Worm (Caenorhabditis elegans) whole organism, L4 larva: Measurements from ENCODE around the gene nlp-47.
A peak's percentile ranks its signal among the peaks of the same experiment; 100 is the strongest.
"Not testable (repeated sequence)": the region's sequence is repeated elsewhere in the genome, so short reads cannot be mapped to it uniquely, and the experiment has no call there.

Source experiments
- F44E2.7 ChIP-seq: fragments of 200-800 bp; sonication (Bioruptor generic); IDR thresholded peaks from 2 replicates; pipeline ENCODE4 v2.1.2; 2022; ENCODE audit warnings: missing genetic modification characterization, missing compliant biosample characterization
- ZK337.2 ChIP-seq: fragments of 200-800 bp; sonication (Bioruptor generic); IDR thresholded peaks from 2 replicates; pipeline ENCODE4 v1.3.6; 2022; ENCODE audit warnings: missing genetic modification reagents, missing genetic modification characterization, missing compliant biosample characterization
- ZK546.5 ChIP-seq, 2 experiments: sonication (generic microtip); optimal IDR thresholded peaks; 2 replicates each; lab custom pipeline; 2017; ENCODE audit warnings: missing biosample characterization in 2 of 2, missing genetic modification characterization in 2 of 2
- aha-1 ChIP-seq: fragments of 150-350 bp; peaks from one replicate; lab custom pipeline; 2014; ENCODE audit warnings: missing biosample characterization, missing genetic modification characterization
- aly-2 ChIP-seq: sonication (generic microtip); optimal IDR thresholded peaks from 2 replicates; lab custom pipeline; 2018; ENCODE audit warnings: missing biosample characterization, missing genetic modification characterization
- ama-1 ChIP-seq: fragments of 150-350 bp; optimal IDR thresholded peaks from 2 replicates; lab custom pipeline; 2014; ENCODE audit warnings: inconsistent platforms, mixed read lengths
- arid-1 ChIP-seq: fragments of 200-800 bp; sonication (Bioruptor generic); conservative IDR thresholded peaks from 2 replicates; pipeline ENCODE4 v1.3.6; 2022; ENCODE audit warnings: missing genetic modification reagents, missing genetic modification characterization, missing compliant biosample characterization
- ceh-28 ChIP-seq: fragments of 150-350 bp; optimal IDR thresholded peaks from 2 replicates; lab custom pipeline; 2014; ENCODE audit warnings: missing biosample characterization, missing genetic modification reagents, missing genetic modification characterization
- ces-1 ChIP-seq: fragments of 150-350 bp; sonication (generic microtip); optimal IDR thresholded peaks from 4 replicates; lab custom pipeline; 2014; ENCODE audit warnings: missing biosample characterization, missing genetic modification reagents, missing genetic modification characterization
- ctbp-1 ChIP-seq: fragments of 200-800 bp; sonication (Bioruptor generic); IDR thresholded peaks from 2 replicates; pipeline ENCODE4 v1.3.6; 2022; ENCODE audit warnings: missing genetic modification reagents, missing genetic modification characterization, missing compliant biosample characterization
- daf-12 ChIP-seq: fragments of 150-350 bp; optimal IDR thresholded peaks from 2 replicates; lab custom pipeline; 2014; ENCODE audit warnings: missing biosample characterization, missing genetic modification reagents, missing genetic modification characterization
- daf-16 ChIP-seq, 3 experiments: sonication (generic microtip); optimal IDR thresholded peaks; 2 replicates each; lab custom pipeline; 2016 to 2017; ENCODE audit warnings: missing genetic modification characterization in 3 of 3, missing genetic modification reagents in 3 of 3, mild to moderate bottlenecking in 2 of 3, missing compliant biosample characterization in 2 of 3, missing biosample characterization in 1 of 3, moderate library complexity in 1 of 3
- daf-19 ChIP-seq: fragments of 200-800 bp; sonication (Bioruptor generic); conservative IDR thresholded peaks from 2 replicates; pipeline ENCODE4 v1.3.6; 2022; ENCODE audit warnings: missing genetic modification characterization, missing compliant biosample characterization
- daf-8 ChIP-seq: fragments of 200-800 bp; sonication (Bioruptor generic); IDR thresholded peaks from 2 replicates; pipeline ENCODE4 v1.3.6; 2022; ENCODE audit warnings: missing genetic modification characterization, missing compliant biosample characterization
- dmd-6 ChIP-seq: fragments of 200-800 bp; sonication (Bioruptor generic); IDR thresholded peaks from 2 replicates; pipeline ENCODE4 v1.3.6; 2022; ENCODE audit warnings: missing genetic modification reagents, missing genetic modification characterization, missing compliant biosample characterization
- dmd-8 ChIP-seq: fragments of 200-800 bp; sonication (Bioruptor generic); IDR thresholded peaks from 2 replicates; pipeline ENCODE4 v1.3.6; 2022; ENCODE audit warnings: missing genetic modification characterization, missing compliant biosample characterization
- dmd-9 ChIP-seq: fragments of 200-800 bp; sonication (Bioruptor generic); IDR thresholded peaks from 2 replicates; pipeline ENCODE4 v1.3.6; 2022; ENCODE audit warnings: missing genetic modification reagents, missing genetic modification characterization, missing compliant biosample characterization
- dpl-1 ChIP-seq: fragments of 150-350 bp; optimal IDR thresholded peaks from 2 replicates; lab custom pipeline; 2014; ENCODE audit warnings: missing biosample characterization, missing genetic modification reagents, missing genetic modification characterization
- dve-1 ChIP-seq: sonication (generic microtip); optimal IDR thresholded peaks from 2 replicates; lab custom pipeline; 2017; ENCODE audit warnings: antibody characterized with exemption, mild to moderate bottlenecking, missing genetic modification characterization, missing compliant biosample characterization; ENCODE audit not compliant: insufficient read depth
- egl-43 ChIP-seq: fragments of 200-800 bp; sonication (Bioruptor generic); IDR thresholded peaks from 2 replicates; pipeline ENCODE4 v1.3.6; 2022; ENCODE audit warnings: missing genetic modification reagents, missing genetic modification characterization, missing compliant biosample characterization
- hlh-11 ChIP-seq: fragments of 200-800 bp; sonication (Bioruptor generic); optimal IDR thresholded peaks from 2 replicates; lab custom pipeline; 2018; ENCODE audit warnings: mild to moderate bottlenecking, missing genetic modification characterization, missing compliant biosample characterization
- hmg-1.1 ChIP-seq: fragments of 200-800 bp; sonication (Bioruptor generic); IDR thresholded peaks from 2 replicates; pipeline ENCODE4 v1.3.6; 2022; ENCODE audit warnings: missing genetic modification reagents, missing genetic modification characterization, missing compliant biosample characterization
- lin-13 ChIP-seq: fragments of 150-350 bp; optimal IDR thresholded peaks from 2 replicates; lab custom pipeline; 2014; ENCODE audit warnings: missing biosample characterization, missing genetic modification reagents, missing genetic modification characterization
- lin-38 ChIP-seq: fragments of 200-800 bp; sonication (Bioruptor generic); IDR thresholded peaks from 2 replicates; pipeline ENCODE4 v1.3.6; 2022; ENCODE audit warnings: missing genetic modification reagents, missing genetic modification characterization, missing compliant biosample characterization
- madf-5 ChIP-seq, 2 experiments: fragments of 200-800 bp; sonication (Bioruptor generic); IDR thresholded peaks; 2 replicates each; pipeline ENCODE4 v1.3.6; 2022; ENCODE audit warnings: missing compliant biosample characterization in 2 of 2, missing genetic modification characterization in 2 of 2
- madf-9 ChIP-seq: fragments of 200-800 bp; sonication (Bioruptor generic); conservative IDR thresholded peaks from 2 replicates; pipeline ENCODE4 v1.3.6; 2022; ENCODE audit warnings: missing genetic modification reagents, missing genetic modification characterization, missing compliant biosample characterization
- mdt-29 ChIP-seq: fragments of 200-800 bp; sonication (Bioruptor generic); IDR thresholded peaks from 2 replicates; pipeline ENCODE4 v1.3.6; 2022; ENCODE audit warnings: missing genetic modification reagents, missing genetic modification characterization, missing compliant biosample characterization
- nhr-10 ChIP-seq: fragments of 150-350 bp; optimal IDR thresholded peaks from 2 replicates; lab custom pipeline; 2014; ENCODE audit warnings: missing biosample characterization, missing genetic modification characterization
- nhr-102 ChIP-seq: sonication (generic microtip); optimal IDR thresholded peaks from 2 replicates; lab custom pipeline; 2016; ENCODE audit warnings: mild to moderate bottlenecking, missing genetic modification characterization, moderate library complexity, missing compliant biosample characterization
- nhr-237 ChIP-seq: sonication (generic microtip); optimal IDR thresholded peaks from 2 replicates; lab custom pipeline; 2017; ENCODE audit warnings: missing biosample characterization, missing genetic modification characterization
- nhr-28 ChIP-seq: fragments of 150-350 bp; optimal IDR thresholded peaks from 2 replicates; lab custom pipeline; 2014; ENCODE audit warnings: missing biosample characterization, missing genetic modification characterization
- nhr-42 ChIP-seq: fragments of 200-800 bp; sonication (Bioruptor generic); IDR thresholded peaks from 2 replicates; pipeline ENCODE4 v1.3.6; 2022; ENCODE audit warnings: missing genetic modification characterization, missing compliant biosample characterization
- nhr-77 ChIP-seq: fragments of 150-350 bp; optimal IDR thresholded peaks from 2 replicates; lab custom pipeline; 2014; ENCODE audit warnings: missing biosample characterization, missing genetic modification characterization
- pha-4 ChIP-seq, 2 experiments: fragments of 150-350 bp in 1 of 2; fragments of 200-800 bp in 1 of 2; sonication (Bioruptor generic) in 1 of 2; IDR thresholded peaks in 1 of 2; optimal IDR thresholded peaks in 1 of 2; 2 replicates each; pipeline versions ENCODE4 v1.3.6 to Lab custom; 2014 to 2022; ENCODE audit warnings: missing genetic modification characterization in 2 of 2, missing genetic modification reagents in 2 of 2, missing biosample characterization in 1 of 2, missing compliant biosample characterization in 1 of 2
- set-16 ChIP-seq: fragments of 200-800 bp; sonication (Bioruptor generic); IDR thresholded peaks from 2 replicates; pipeline ENCODE4 v1.3.6; 2022; ENCODE audit warnings: missing genetic modification reagents, missing genetic modification characterization, missing compliant biosample characterization
- skn-1 ChIP-seq: fragments of 150-350 bp; optimal IDR thresholded peaks from 2 replicates; lab custom pipeline; 2014; ENCODE audit warnings: missing biosample characterization, missing genetic modification characterization
- snpc-1.2 ChIP-seq: fragments of 200-800 bp; sonication (Bioruptor generic); IDR thresholded peaks from 2 replicates; pipeline ENCODE4 v1.3.6; 2022; ENCODE audit warnings: missing genetic modification reagents, missing genetic modification characterization, missing compliant biosample characterization
- unc-130 ChIP-seq: sonication (generic microtip); optimal IDR thresholded peaks from 2 replicates; lab custom pipeline; 2016; ENCODE audit warnings: missing genetic modification reagents, missing genetic modification characterization, missing compliant biosample characterization
- unc-62 ChIP-seq, 3 experiments: fragments of 150-350 bp in 1 of 3; sonication (generic microtip); optimal IDR thresholded peaks in 2 of 3; peaks in 1 of 3; 1 replicate in 1 of 3; 2 replicates in 2 of 3; lab custom pipeline; 2014 to 2017; ENCODE audit warnings: missing biosample characterization in 3 of 3, missing genetic modification characterization in 3 of 3, missing genetic modification reagents in 3 of 3, missing genotype in 1 of 3
- vab-7 ChIP-seq: fragments of 200-800 bp; sonication (Bioruptor generic); IDR thresholded peaks from 2 replicates; pipeline ENCODE4 v1.3.6; 2022; ENCODE audit warnings: missing genetic modification reagents, missing genetic modification characterization, missing compliant biosample characterization
- zag-1 ChIP-seq: fragments of 150-350 bp; optimal IDR thresholded peaks from 2 replicates; lab custom pipeline; 2014; ENCODE audit warnings: missing biosample characterization, missing genetic modification characterization
- ztf-7 ChIP-seq: fragments of 150-350 bp; optimal IDR thresholded peaks from 2 replicates; lab custom pipeline; 2014; ENCODE audit warnings: missing biosample characterization, missing genetic modification characterization

nlp-47 gene

ce11 chrIV:5309137-5309536 lies 18.5 kb downstream of the nlp-47 start:
- 0 out of 2 replicates have a peak, but pooled peaks have one; percentile 79 for TF ChIP-seq snpc-1.2 (GFP tag; lab: Robert Waterston, UW)

ce11 chrIV:5309742-5310141 lies 19.1 kb downstream of the nlp-47 start, which contains the start of gene ZK354.3:
Gene ZK354.3, plus strand, starts transcription at chrIV:5310042.
- TF ChIP-seq ama-1 (lab: Kevin White, UChicago) (no peak), ZK546.5 (tag; optimal IDR thresholded peaks at IDR 0.05; lab: Kevin White, UChicago) (no peak), daf-12 (tag; lab: Kevin White, UChicago) (no peak), hlh-11 (tag; lab: Kevin White, UChicago) (no peak), vab-7 (no peak), ceh-28 (tag; lab: Kevin White, UChicago) (no peak), aly-2 (tag; lab: Kevin White, UChicago) (no peak), skn-1 (tag; lab: Kevin White, UChicago) (no peak), pha-4 (GFP tag; IDR thresholded peaks at IDR 0.05; lab: Robert Waterston, UW) (no peak), pha-4 (tag; optimal IDR thresholded peaks at IDR 0.05; lab: Kevin White, UChicago) (no peak), nhr-28 (tag; lab: Kevin White, UChicago) (no peak), madf-9 (GFP tag; lab: Robert Waterston, UW) (no peak), ztf-7 (tag; lab: Kevin White, UChicago) (no peak)

ce11 chrIV:5313011-5313410 lies 22.4 kb downstream of the nlp-47 start, which contains the start of the genes msp-59 and ZK354.2:
Gene msp-59, minus strand, starts transcription at chrIV:5313111.
Gene ZK354.2, plus strand, starts transcription at chrIV:5313405.
- not testable (repeated sequence) for TF ChIP-seq lin-13 (GFP tag; lab: Kevin White, UChicago); egl-43 (GFP tag; lab: Robert Waterston, UW); ceh-28 (tag; lab: Kevin White, UChicago)

- not testable (repeated sequence) for TF ChIP-seq dmd-8 (GFP tag; lab: Robert Waterston, UW); skn-1 (tag; lab: Kevin White, UChicago); mdt-29 (GFP tag; lab: Robert Waterston, UW)
These were observed 25.6 kb downstream of the nlp-47 start, which contains the start of gene msp-65 for ce11 chrIV:5316223-5316622. Gene msp-65, plus strand, starts transcription at chrIV:5316523.

- no peak for TF ChIP-seq nhr-77 (tag; lab: Kevin White, UChicago)
- TF ChIP-seq lin-38 (GFP tag; lab: Robert Waterston, UW): peak; percentile 54
- no peak for TF ChIP-seq madf-5 (GFP tag; IDR thresholded peaks at IDR 0.05; lab: Robert Waterston, UW)
- no peak for TF ChIP-seq dmd-6 (GFP tag; lab: Robert Waterston, UW)
- TF ChIP-seq unc-130 (GFP tag; lab: Kevin White, UChicago): no peak
- TF ChIP-seq daf-8: no peak
- TF ChIP-seq nhr-42: peak; percentile 25; the same call in 1 of the 2 replicates
- TF ChIP-seq pha-4 (GFP tag; IDR thresholded peaks at IDR 0.05; lab: Robert Waterston, UW): no peak
- no peak for TF ChIP-seq pha-4 (tag; optimal IDR thresholded peaks at IDR 0.05; lab: Kevin White, UChicago)
- TF ChIP-seq unc-62 (GFP tag; optimal IDR thresholded peaks at IDR 0.05 in 1 of 2; lab: Kevin White, UChicago): no peak
- no peak for TF ChIP-seq unc-62 (tag; optimal IDR thresholded peaks at IDR 0.05; lab: Kevin White, UChicago)
- TF ChIP-seq nhr-237: no peak
- no peak for TF ChIP-seq ctbp-1 (GFP tag; lab: Robert Waterston, UW)
- no peak for TF ChIP-seq ces-1 (GFP tag; lab: Kevin White, UChicago)
- no peak for TF ChIP-seq lin-13 (GFP tag; lab: Kevin White, UChicago)
- TF ChIP-seq arid-1: 0 out of 2 replicates have a peak, but pooled peaks have one; percentile 18
- TF ChIP-seq nhr-10 (tag; lab: Kevin White, UChicago): no peak
- no peak for TF ChIP-seq hmg-1.1 (GFP tag; lab: Robert Waterston, UW)
- no peak for TF ChIP-seq daf-19
- TF ChIP-seq dpl-1 (GFP tag; lab: Kevin White, UChicago): no peak
- no peak for TF ChIP-seq F44E2.7
- TF ChIP-seq set-16 (GFP tag; lab: Robert Waterston, UW): no peak
- no peak for TF ChIP-seq daf-16 (GFP tag; optimal IDR thresholded peaks at IDR 0.05; lab: Kevin White, UChicago)
- TF ChIP-seq daf-16 (tag; optimal IDR thresholded peaks at IDR 0.05; lab: Kevin White, UChicago): peak; percentile 31
- TF ChIP-seq dmd-9 (GFP tag; lab: Robert Waterston, UW): no peak
- no peak for TF ChIP-seq ZK337.2 (GFP tag; lab: Robert Waterston, UW)
- no peak for TF ChIP-seq aha-1
- peak; percentile 72 for TF ChIP-seq nhr-102
- peak; percentile 70 for TF ChIP-seq dve-1 (tag; lab: Kevin White, UChicago)
- no peak for TF ChIP-seq zag-1 (tag; lab: Kevin White, UChicago)
These were observed 26.5 kb downstream of the nlp-47 start for ce11 chrIV:5317106-5317505.
